Worm (Caenorhabditis elegans) whole organism, midembryonic: Measurements from ENCODE around the gene C03B1.4.
A peak's percentile ranks its signal among the peaks of the same experiment; 100 is the strongest.

Experiments
- T22C8.4 ChIP-seq: fragments of 200-800 bp; sonication (Bioruptor generic); IDR thresholded peaks from 2 replicates; pipeline ENCODE4 v1.3.6; 2022; ENCODE audit warnings: missing genetic modification characterization, missing compliant biosample characterization
- cog-1 ChIP-seq: sonication (generic microtip); optimal IDR thresholded peaks from 2 replicates; lab custom pipeline; 2016; ENCODE audit warnings: missing genetic modification characterization, missing compliant biosample characterization
- flt-1 ChIP-seq: fragments of 200-800 bp; sonication (Bioruptor generic); IDR thresholded peaks from 2 replicates; pipeline ENCODE4 v1.3.6; 2022; ENCODE audit warnings: missing genetic modification characterization, missing compliant biosample characterization
- klf-2 ChIP-seq: fragments of 200-800 bp; sonication (Bioruptor generic); conservative IDR thresholded peaks from 2 replicates; pipeline ENCODE4 v1.3.6; 2022; ENCODE audit warnings: missing genetic modification reagents, missing genetic modification characterization, missing compliant biosample characterization
- med-1 ChIP-seq: sonication (generic microtip); optimal IDR thresholded peaks from 2 replicates; lab custom pipeline; 2017; ENCODE audit warnings: missing genetic modification characterization, mild to moderate bottlenecking, missing compliant biosample characterization, antibody characterized with exemption, missing genetic modification reagents; ENCODE audit not compliant: insufficient read depth
- ref-1 ChIP-seq: fragments of 200-800 bp; sonication (Bioruptor generic); conservative IDR thresholded peaks from 2 replicates; pipeline ENCODE4 v1.3.6; 2022; ENCODE audit warnings: missing genetic modification reagents, missing genetic modification characterization, missing compliant biosample characterization
- ztf-23 ChIP-seq: fragments of 200-800 bp; sonication (Bioruptor generic); IDR thresholded peaks from 2 replicates; pipeline ENCODE4 v1.3.6; 2022; ENCODE audit warnings: missing genetic modification reagents, missing genetic modification characterization, missing compliant biosample characterization
- ztf-29 ChIP-seq: fragments of 200-800 bp; sonication (Bioruptor generic); IDR thresholded peaks from 2 replicates; pipeline ENCODE4 v1.3.6; 2022; ENCODE audit warnings: missing genetic modification reagents, missing genetic modification characterization, missing compliant biosample characterization

DNA sequence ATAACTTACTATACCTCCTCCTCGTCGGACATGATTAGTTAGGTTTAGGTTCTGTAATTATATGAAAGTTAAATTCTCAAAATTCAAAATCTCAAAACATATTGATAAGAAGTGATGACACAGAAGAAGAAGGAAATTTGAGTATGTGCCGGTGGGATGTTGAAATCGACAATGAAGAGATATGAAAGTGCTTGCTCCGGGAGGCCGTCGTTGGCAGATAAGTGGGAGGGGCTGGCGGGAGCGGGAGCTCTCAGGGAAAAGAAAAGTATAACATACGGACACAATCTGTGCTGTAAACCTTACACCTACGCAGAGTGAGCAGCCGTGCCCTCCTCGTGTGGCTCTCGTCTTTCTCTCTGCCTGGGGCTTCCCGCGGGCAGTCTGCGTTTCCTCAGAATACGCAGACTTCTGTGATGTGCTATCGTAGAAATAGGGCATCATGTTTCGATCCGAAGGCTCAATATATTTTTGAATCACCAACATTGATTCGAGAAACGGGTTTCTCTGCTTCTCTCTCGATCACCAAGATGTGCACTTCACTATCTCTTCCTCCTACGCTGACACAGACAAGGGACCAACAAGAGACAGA is 46.0 kb downstream of the C03B1.4 start, which contains the start of gene mup-2:
- TF ChIP-seq flt-1 (GFP tag; lab: Robert Waterston, UW) (no peak), klf-2 (GFP tag; lab: Robert Waterston, UW) (no peak), ztf-23 (GFP tag; lab: Robert Waterston, UW) (0 out of 2 replicates have a peak, but pooled peaks have one; percentile 30), ref-1 (GFP tag; lab: Robert Waterston, UW) (no peak), T22C8.4 (GFP tag; lab: Robert Waterston, UW) (no peak), ztf-29 (GFP tag; lab: Robert Waterston, UW) (no peak), cog-1 (tag; lab: Kevin White, UChicago) (peak; percentile 61), med-1 (GFP tag; lab: Kevin White, UChicago) (no peak)
